Fruit fly (Drosophila melanogaster) whole organism, embryonic: Measurements from ENCODE around the gene eas.

Source experiments
- BEAF-32 ChIP-seq: fragments of 200-800 bp; sonication (Bioruptor generic); optimal IDR thresholded peaks from 3 replicates; lab custom pipeline; 2017; ENCODE audit warnings: missing biosample characterization, missing genetic modification characterization, mild to moderate bottlenecking, moderate library complexity, missing genetic modification reagents
- CG11504 ChIP-seq: fragments of 200-800 bp; sonication (Bioruptor generic); optimal IDR thresholded peaks from 3 replicates; lab custom pipeline; 2019; ENCODE audit warnings: missing biosample characterization, mild to moderate bottlenecking, missing genetic modification characterization, moderate library complexity
- CG11723 ChIP-seq: fragments of 200-800 bp; sonication (Bioruptor generic); optimal IDR thresholded peaks from 2 replicates; lab custom pipeline; 2017; ENCODE audit warnings: missing biosample characterization, mild to moderate bottlenecking, missing genetic modification characterization
- CG14014 ChIP-seq: fragments of 200-800 bp; sonication (Bioruptor generic); IDR thresholded peaks from 2 replicates; pipeline ENCODE4 v1.3.6; 2022; ENCODE audit warnings: missing biosample characterization, missing genetic modification characterization
- CG15479 ChIP-seq: fragments of 200-800 bp; sonication (Bioruptor generic); optimal IDR thresholded peaks from 3 replicates; lab custom pipeline; 2019; ENCODE audit warnings: missing biosample characterization, mild to moderate bottlenecking, missing genetic modification characterization, moderate library complexity
- CG17186 ChIP-seq: fragments of 200-800 bp; sonication (Bioruptor generic); optimal IDR thresholded peaks from 3 replicates; lab custom pipeline; 2017; ENCODE audit warnings: missing biosample characterization, missing genetic modification reagents, missing genetic modification characterization
- CG18619 ChIP-seq: fragments of 200-800 bp; sonication (Bioruptor generic); optimal IDR thresholded peaks from 3 replicates; lab custom pipeline; 2017; ENCODE audit warnings: missing biosample characterization, mild to moderate bottlenecking, missing genetic modification characterization
- CG2712 ChIP-seq: fragments of 200-800 bp; optimal IDR thresholded peaks from 3 replicates; lab custom pipeline; 2019; ENCODE audit warnings: missing biosample characterization, mild to moderate bottlenecking, missing genetic modification characterization, moderate library complexity
- CG32532 ChIP-seq: fragments of 200-800 bp; sonication (Bioruptor generic); IDR thresholded peaks from 2 replicates; pipeline ENCODE4 v1.3.6; 2022; ENCODE audit warnings: missing biosample characterization, missing genetic modification characterization
- CG3281 ChIP-seq: fragments of 200-800 bp; sonication (Bioruptor generic); optimal IDR thresholded peaks from 3 replicates; lab custom pipeline; 2017; ENCODE audit warnings: missing biosample characterization, mild to moderate bottlenecking, missing genetic modification characterization
- CG3838 ChIP-seq: fragments of 200-800 bp; sonication (Bioruptor generic); optimal IDR thresholded peaks from 3 replicates; lab custom pipeline; 2016; ENCODE audit warnings: missing biosample characterization, missing genetic modification characterization
- CG42726 ChIP-seq: fragments of 200-800 bp; sonication (Bioruptor generic); IDR thresholded peaks from 2 replicates; pipeline ENCODE4 v1.3.6; 2022; ENCODE audit warnings: missing biosample characterization, missing genetic modification characterization; ENCODE audit not compliant: partially characterized antibody
- CG6689 ChIP-seq: fragments of 200-800 bp; sonication (Bioruptor generic); IDR thresholded peaks from 2 replicates; pipeline ENCODE4 v1.3.6; 2022; ENCODE audit warnings: missing biosample characterization, missing genetic modification characterization
- CG7839 ChIP-seq: fragments of 200-800 bp; sonication (Bioruptor generic); optimal IDR thresholded peaks from 3 replicates; lab custom pipeline; 2018; ENCODE audit warnings: missing biosample characterization, mild to moderate bottlenecking, missing genetic modification characterization, moderate library complexity
- CG9797 ChIP-seq: fragments of 200-800 bp; sonication (Bioruptor generic); optimal IDR thresholded peaks from 3 replicates; lab custom pipeline; 2018; ENCODE audit warnings: missing biosample characterization, mild to moderate bottlenecking, missing genetic modification characterization
- D ChIP-seq, 2 experiments: fragments of 200-800 bp in 1 of 2; fragments of >200 bp in 1 of 2; sonication (Bioruptor generic) in 1 of 2; optimal IDR thresholded peaks; 2 replicates in 1 of 2; 3 replicates in 1 of 2; lab custom pipeline; 2017; ENCODE audit warnings: mild to moderate bottlenecking in 1 of 2, missing biosample characterization in 1 of 2, missing genetic modification characterization in 1 of 2, missing genetic modification reagents in 1 of 2
- Dll ChIP-seq: fragments of 200-800 bp; sonication (Bioruptor generic); IDR thresholded peaks from 4 replicates; pipeline ENCODE4 v1.3.6; 2022; ENCODE audit warnings: missing biosample characterization, missing genetic modification characterization; ENCODE audit not compliant: partially characterized antibody
- Hmx ChIP-seq: fragments of 200-800 bp; sonication (Bioruptor generic); optimal IDR thresholded peaks from 2 replicates; lab custom pipeline; 2016; ENCODE audit warnings: missing biosample characterization, missing genetic modification characterization
- MESR4 ChIP-seq: fragments of 200-800 bp; sonication (Bioruptor generic); optimal IDR thresholded peaks from 2 replicates; lab custom pipeline; 2018; ENCODE audit warnings: missing biosample characterization, mild to moderate bottlenecking, missing genetic modification characterization, moderate library complexity
- Myb ChIP-seq: fragments of 200-800 bp; sonication (Bioruptor generic); optimal IDR thresholded peaks from 2 replicates; lab custom pipeline; 2016; ENCODE audit warnings: missing biosample characterization, missing genetic modification characterization
- NK7.1 ChIP-seq: fragments of 200-800 bp; sonication (Bioruptor generic); optimal IDR thresholded peaks from 3 replicates; lab custom pipeline; 2016; ENCODE audit warnings: missing biosample characterization, missing genetic modification characterization
- Nf-YB ChIP-seq: fragments of 200-800 bp; sonication (Bioruptor generic); optimal IDR thresholded peaks from 3 replicates; lab custom pipeline; 2019; ENCODE audit warnings: missing biosample characterization, mild to moderate bottlenecking, missing genetic modification characterization, moderate library complexity
- Nf-YC ChIP-seq: fragments of 200-800 bp; optimal IDR thresholded peaks from 3 replicates; lab custom pipeline; 2019; ENCODE audit warnings: missing biosample characterization, mild to moderate bottlenecking, missing genetic modification characterization, moderate library complexity
- Ptx1 ChIP-seq: fragments of 200-800 bp; sonication (Bioruptor generic); IDR thresholded peaks from 2 replicates; pipeline ENCODE4 v1.3.6; 2022; ENCODE audit warnings: missing biosample characterization, missing genetic modification characterization
- Rx ChIP-seq: fragments of 200-800 bp; sonication (Bioruptor generic); IDR thresholded peaks from 2 replicates; pipeline ENCODE4 v1.3.6; 2022; ENCODE audit warnings: missing biosample characterization, missing genetic modification characterization
- Scr ChIP-seq: fragments of 200-800 bp; sonication (Bioruptor generic); IDR thresholded peaks from 2 replicates; pipeline ENCODE4 v1.3.6; 2022; ENCODE audit warnings: missing biosample characterization, missing genetic modification characterization; ENCODE audit not compliant: partially characterized antibody
- Sry-δ ChIP-seq: fragments of 200-800 bp; sonication (Bioruptor generic); optimal IDR thresholded peaks from 2 replicates; lab custom pipeline; 2016; ENCODE audit warnings: missing biosample characterization, missing genetic modification characterization
- az2 ChIP-seq: fragments of 200-800 bp; sonication (Bioruptor generic); optimal IDR thresholded peaks from 3 replicates; lab custom pipeline; 2016; ENCODE audit warnings: missing biosample characterization, missing genetic modification characterization
- cg ChIP-seq: fragments of 200-800 bp; sonication (Bioruptor generic); optimal IDR thresholded peaks from 3 replicates; lab custom pipeline; 2019; ENCODE audit warnings: missing biosample characterization, mild to moderate bottlenecking, missing genetic modification characterization, moderate library complexity
- crol ChIP-seq: fragments of 200-800 bp; sonication (Bioruptor generic); IDR thresholded peaks from 2 replicates; pipeline ENCODE4 v1.3.6; 2022; ENCODE audit warnings: missing biosample characterization, missing genetic modification characterization
- dysf ChIP-seq: fragments of 200-800 bp; sonication (Bioruptor generic); IDR thresholded peaks from 3 replicates; pipeline ENCODE4 v1.3.6; 2022; ENCODE audit warnings: missing biosample characterization, missing genetic modification characterization
- gt ChIP-seq: fragments of 200-800 bp; sonication (Bioruptor generic); IDR thresholded peaks from 2 replicates; pipeline ENCODE4 v1.3.6; 2022; ENCODE audit warnings: missing biosample characterization, missing genetic modification characterization
- hth ChIP-seq: fragments of >200 bp; optimal IDR thresholded peaks from 2 replicates; lab custom pipeline; 2017; ENCODE audit warnings: inconsistent platforms
- ind ChIP-seq: fragments of 200-800 bp; sonication (Bioruptor generic); optimal IDR thresholded peaks from 3 replicates; lab custom pipeline; 2016; ENCODE audit warnings: missing biosample characterization, missing genetic modification characterization
- jing ChIP-seq: fragments of 200-800 bp; sonication (Bioruptor generic); optimal IDR thresholded peaks from 2 replicates; lab custom pipeline; 2018; ENCODE audit warnings: missing biosample characterization, mild to moderate bottlenecking, missing genetic modification characterization
- ken ChIP-seq: fragments of 200-800 bp; sonication (Bioruptor generic); IDR thresholded peaks from 3 replicates; pipeline ENCODE4 v1.3.6; 2022; ENCODE audit warnings: missing biosample characterization, missing genetic modification characterization
- knrl ChIP-seq: fragments of 200-800 bp; sonication (Bioruptor generic); IDR thresholded peaks from 3 replicates; pipeline ENCODE4 v1.3.6; 2022; ENCODE audit warnings: missing biosample characterization, missing genetic modification characterization; ENCODE audit not compliant: partially characterized antibody
- mam ChIP-seq: fragments of 200-800 bp; sonication (Bioruptor generic); optimal IDR thresholded peaks from 3 replicates; lab custom pipeline; 2016; ENCODE audit warnings: missing biosample characterization, missing genetic modification characterization
- peb ChIP-seq: fragments of 200-800 bp; sonication (Bioruptor generic); IDR thresholded peaks from 2 replicates; pipeline ENCODE4 v1.3.6; 2022; ENCODE audit warnings: missing biosample characterization, missing genetic modification characterization
- pzg ChIP-seq: fragments of 200-800 bp; sonication (Bioruptor generic); optimal IDR thresholded peaks from 3 replicates; lab custom pipeline; 2018; ENCODE audit warnings: missing biosample characterization, mild to moderate bottlenecking, missing genetic modification characterization, moderate library complexity
- schlank ChIP-seq: fragments of 200-800 bp; sonication (Bioruptor generic); optimal IDR thresholded peaks from 2 replicates; lab custom pipeline; 2018; ENCODE audit warnings: missing biosample characterization, mild to moderate bottlenecking, missing genetic modification characterization
- scrt ChIP-seq: fragments of 200-800 bp; sonication (Bioruptor generic); optimal IDR thresholded peaks from 2 replicates; lab custom pipeline; 2018; ENCODE audit warnings: missing biosample characterization, mild to moderate bottlenecking, missing genetic modification characterization, moderate library complexity
- stwl ChIP-seq: fragments of 200-800 bp; sonication (Bioruptor generic); optimal IDR thresholded peaks from 3 replicates; lab custom pipeline; 2018; ENCODE audit warnings: missing biosample characterization, mild to moderate bottlenecking, missing genetic modification characterization, moderate library complexity
- tin ChIP-seq: fragments of 200-800 bp; sonication (Bioruptor generic); optimal IDR thresholded peaks from 3 replicates; lab custom pipeline; 2016; ENCODE audit warnings: missing biosample characterization, missing genetic modification characterization
- tll ChIP-seq, 2 experiments: fragments of 200-800 bp in 1 of 2; fragments of >200 bp in 1 of 2; sonication (Bioruptor generic) in 1 of 2; optimal IDR thresholded peaks; 2 replicates each; lab custom pipeline; 2017 to 2019; ENCODE audit warnings: missing biosample characterization in 2 of 2, missing genetic modification characterization in 2 of 2, mild to moderate bottlenecking in 1 of 2, moderate library complexity in 1 of 2
- yki ChIP-seq: fragments of >200 bp; optimal IDR thresholded peaks from 3 replicates; lab custom pipeline; 2018
- zen ChIP-seq: fragments of 200-800 bp; sonication (Bioruptor generic); optimal IDR thresholded peaks from 3 replicates; lab custom pipeline; 2018; ENCODE audit warnings: missing biosample characterization, mild to moderate bottlenecking, missing genetic modification characterization, moderate library complexity

Gene eas

DNA sequence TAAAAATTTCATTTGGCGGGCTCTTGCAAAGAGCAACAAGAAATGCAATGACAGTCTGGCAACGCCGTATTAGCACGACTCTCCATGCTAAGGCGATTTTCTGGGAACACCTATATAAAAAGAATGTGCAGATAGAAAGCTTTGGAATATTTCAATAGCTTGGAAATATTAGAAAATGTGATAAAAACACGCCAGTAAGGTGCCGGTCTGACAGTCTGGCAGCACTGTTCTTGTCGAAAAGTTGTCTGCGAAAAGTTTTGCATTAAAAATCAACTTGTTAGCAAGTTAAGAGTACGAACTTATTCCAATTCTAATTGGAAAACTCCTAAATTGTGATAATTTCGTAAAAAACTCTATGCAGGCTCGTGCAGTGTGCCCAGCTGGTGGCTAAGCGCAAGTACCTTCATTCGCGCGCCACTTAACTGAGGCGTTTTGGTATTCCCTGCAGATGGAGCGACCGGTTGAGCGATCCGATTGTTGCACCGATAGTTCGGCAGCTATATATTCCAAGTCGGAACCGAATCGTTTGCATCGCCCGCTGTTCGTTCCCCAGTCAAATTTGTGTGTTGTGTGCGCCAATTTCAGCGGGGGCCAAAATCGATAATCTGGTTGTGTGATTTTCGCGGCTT lies at the start of gene eas (continued):
- peak; percentile 73 for TF ChIP-seq Scr (GFP tag; lab: Robert Waterston, UW)
- no peak for TF ChIP-seq hth (lab: Kevin White, UChicago)
- peak; percentile 64 for TF ChIP-seq Dll (GFP tag; lab: Robert Waterston, UW)
- no peak for TF ChIP-seq peb (GFP tag; lab: Robert Waterston, UW)
- peak; percentile 88 for TF ChIP-seq CG9797 (GFP tag; lab: Kevin White, UChicago)
- TF ChIP-seq pzg (GFP tag; lab: Kevin White, UChicago): peak; percentile 87
- peak; percentile 3 for TF ChIP-seq CG11504 (tag; lab: Kevin White, UChicago)
- no peak for TF ChIP-seq CG11723 (GFP tag; lab: Kevin White, UChicago)
- TF ChIP-seq ken (GFP tag; lab: Robert Waterston, UW): 0 out of 3 replicates have a peak, but pooled peaks have one; percentile 10
- peak; percentile 51 for TF ChIP-seq Myb (GFP tag; lab: Kevin White, UChicago)
- TF ChIP-seq scrt (GFP tag; lab: Kevin White, UChicago): no peak
- TF ChIP-seq BEAF-32: peak; percentile 87
- peak; percentile 66 for TF ChIP-seq knrl (GFP tag; lab: Robert Waterston, UW)
- peak; percentile 36 for TF ChIP-seq tin (GFP tag; lab: Kevin White, UChicago)
- TF ChIP-seq CG2712 (tag; lab: Kevin White, UChicago): peak; percentile 13
- TF ChIP-seq MESR4 (GFP tag; lab: Kevin White, UChicago): peak; percentile 21
- peak; percentile 18 for TF ChIP-seq schlank
- TF ChIP-seq Sry-δ: peak; percentile 86

DNA sequence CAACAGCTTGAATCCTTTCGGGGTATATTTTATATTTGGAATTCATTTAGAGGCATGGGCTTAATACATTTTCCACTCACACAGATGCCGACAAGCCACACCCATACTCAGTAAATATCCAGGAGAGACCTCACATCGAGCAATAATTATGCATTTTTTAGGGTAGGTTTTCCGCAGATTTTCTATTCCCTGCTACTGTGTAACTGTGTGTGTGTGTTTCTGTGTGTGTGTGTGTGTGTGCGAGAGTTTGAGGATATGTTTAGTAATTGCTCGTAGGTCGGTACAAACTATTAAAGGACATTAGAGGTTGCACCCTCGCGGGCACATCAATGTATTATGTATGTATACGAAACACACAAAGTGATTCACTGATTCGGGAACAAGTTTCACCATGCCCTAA lies 46.8 kb upstream of the eas start:
- TF ChIP-seq crol (GFP tag; lab: Robert Waterston, UW): no peak
- peak; percentile 17 for TF ChIP-seq zen (tag; lab: Kevin White, UChicago)
- peak; percentile 79 for TF ChIP-seq Nf-YB
- TF ChIP-seq Ptx1 (GFP tag; lab: Robert Waterston, UW): no peak
- TF ChIP-seq Nf-YC: peak; percentile 77
- peak; percentile 72 for TF ChIP-seq cg
- TF ChIP-seq dysf: no peak
- TF ChIP-seq jing: no peak

DNA sequence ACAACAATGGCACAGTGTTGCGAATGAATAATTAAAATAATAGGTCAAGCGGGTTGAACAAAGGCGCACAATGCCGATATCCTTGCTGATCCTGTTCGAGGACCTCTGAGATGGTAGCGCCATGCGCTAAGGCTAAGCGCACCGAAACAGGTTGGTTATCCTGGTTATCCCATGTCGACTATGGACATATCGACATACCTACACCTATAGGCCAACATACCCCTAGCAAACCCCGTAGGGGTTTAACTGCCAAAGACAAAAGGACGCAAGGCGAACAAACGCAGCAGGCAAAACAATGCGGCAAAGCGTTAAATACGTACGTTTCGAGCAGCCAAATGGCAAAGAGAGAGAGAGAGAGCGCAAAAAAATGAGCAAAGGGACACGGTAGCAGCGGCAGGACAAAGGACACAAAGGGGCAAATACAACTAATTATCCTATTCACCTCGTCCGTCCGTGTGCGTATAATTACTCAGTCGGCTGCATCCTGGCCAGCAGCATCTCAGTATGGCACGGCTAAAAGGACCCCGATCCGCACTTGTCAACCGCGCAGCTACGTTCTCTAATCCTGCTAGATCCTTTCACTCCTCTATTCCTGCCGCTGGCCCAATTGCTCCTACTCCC lies 36.2 kb upstream of the eas start:
- no peak for TF ChIP-seq yki
- no peak for TF ChIP-seq ind (GFP tag; lab: Kevin White, UChicago)
- TF ChIP-seq CG3281 (GFP tag; lab: Kevin White, UChicago): no peak
- TF ChIP-seq CG32532 (GFP tag; lab: Robert Waterston, UW): no peak
- TF ChIP-seq CG18619: no peak
- no peak for TF ChIP-seq CG14014 (GFP tag; lab: Robert Waterston, UW)
- TF ChIP-seq CG3838 (GFP tag; lab: Kevin White, UChicago): no peak
- no peak for TF ChIP-seq az2
- no peak for TF ChIP-seq NK7.1 (GFP tag; lab: Kevin White, UChicago)
- TF ChIP-seq CG7839 (tag; lab: Kevin White, UChicago): no peak
- TF ChIP-seq tll (GFP tag; optimal IDR thresholded peaks at IDR 0.05; lab: Kevin White, UChicago): peak in 1 of 2 experiments; percentile 65
- TF ChIP-seq gt (GFP tag; lab: Robert Waterston, UW): no peak
- TF ChIP-seq CG42726 (GFP tag; lab: Robert Waterston, UW): no peak
- no peak for TF ChIP-seq CG17186 (GFP tag; lab: Kevin White, UChicago)
- no peak for TF ChIP-seq stwl (tag; lab: Kevin White, UChicago)
- TF ChIP-seq CG6689 (GFP tag; lab: Robert Waterston, UW): no peak
- TF ChIP-seq mam (GFP tag; lab: Kevin White, UChicago): no peak
- TF ChIP-seq Hmx (GFP tag; lab: Kevin White, UChicago): no peak
- peak; percentile 53 for TF ChIP-seq CG15479 (GFP tag; lab: Kevin White, UChicago)
- no peak for TF ChIP-seq Rx (GFP tag; lab: Robert Waterston, UW)
- TF ChIP-seq zen (tag; lab: Kevin White, UChicago): peak; percentile 74
- TF ChIP-seq D (optimal IDR thresholded peaks at IDR 0.05; lab: Kevin White, UChicago): peak; percentile 97
- no peak for TF ChIP-seq D (GFP tag; optimal IDR thresholded peaks at IDR 0.05; lab: Kevin White, UChicago)
